Fruit fly (Drosophila melanogaster) whole organism, embryonic: ENCODE data around the gene CG13113.

ENCODE experiments used
- Bdp1 ChIP-seq: fragments of 200-800 bp; sonication (Bioruptor generic); optimal IDR thresholded peaks from 3 replicates; lab custom pipeline; 2016; ENCODE audit warnings: missing biosample characterization, missing genetic modification characterization
- CG11695 ChIP-seq: fragments of 200-800 bp; sonication (Bioruptor generic); IDR thresholded peaks from 3 replicates; pipeline ENCODE4 v1.3.6; 2022; ENCODE audit warnings: missing biosample characterization, missing genetic modification characterization
- CG11723 ChIP-seq: fragments of 200-800 bp; sonication (Bioruptor generic); optimal IDR thresholded peaks from 2 replicates; lab custom pipeline; 2017; ENCODE audit warnings: missing biosample characterization, mild to moderate bottlenecking, missing genetic modification characterization
- CG12071 ChIP-seq: fragments of 200-800 bp; sonication (Bioruptor generic); optimal IDR thresholded peaks from 3 replicates; lab custom pipeline; 2018; ENCODE audit warnings: missing biosample characterization, mild to moderate bottlenecking, missing genetic modification characterization
- CG12155 ChIP-seq: fragments of 200-800 bp; sonication (Bioruptor generic); optimal IDR thresholded peaks from 3 replicates; lab custom pipeline; 2016; ENCODE audit warnings: missing biosample characterization, missing genetic modification characterization
- CG12236 ChIP-seq: fragments of 200-800 bp; sonication (Bioruptor generic); optimal IDR thresholded peaks from 2 replicates; lab custom pipeline; 2016; ENCODE audit warnings: missing biosample characterization, missing genetic modification characterization
- CG12299 ChIP-seq: fragments of 200-800 bp; sonication (Bioruptor generic); optimal IDR thresholded peaks from 2 replicates; lab custom pipeline; 2018; ENCODE audit warnings: missing biosample characterization, mild to moderate bottlenecking, missing genetic modification characterization
- CG12391 ChIP-seq: fragments of 200-800 bp; sonication (Bioruptor generic); optimal IDR thresholded peaks from 3 replicates; lab custom pipeline; 2018; ENCODE audit warnings: missing biosample characterization, mild to moderate bottlenecking, missing genetic modification characterization, moderate library complexity
- CG12659 ChIP-seq: fragments of 200-800 bp; sonication (Bioruptor generic); optimal IDR thresholded peaks from 3 replicates; lab custom pipeline; 2017; ENCODE audit warnings: mild to moderate bottlenecking, missing biosample characterization, missing genetic modification reagents, missing genetic modification characterization
- CG15073 ChIP-seq: fragments of 200-800 bp; sonication (Bioruptor generic); optimal IDR thresholded peaks from 2 replicates; lab custom pipeline; 2016; ENCODE audit warnings: missing biosample characterization, missing genetic modification characterization
- CG17328 ChIP-seq: fragments of 200-800 bp; sonication (Bioruptor generic); IDR thresholded peaks from 2 replicates; pipeline ENCODE4 v1.3.6; 2022; ENCODE audit warnings: missing biosample characterization, missing genetic modification characterization
- CG18011 ChIP-seq: fragments of 200-800 bp; sonication (Bioruptor generic); optimal IDR thresholded peaks from 2 replicates; lab custom pipeline; 2017; ENCODE audit warnings: missing biosample characterization, missing genetic modification characterization, mild to moderate bottlenecking, moderate library complexity, missing genotype
- CG2120 ChIP-seq: fragments of 200-800 bp; sonication (Bioruptor generic); optimal IDR thresholded peaks from 3 replicates; lab custom pipeline; 2016; ENCODE audit warnings: missing biosample characterization, missing genetic modification characterization
- CG3163 ChIP-seq: fragments of 200-800 bp; sonication (Bioruptor generic); optimal IDR thresholded peaks from 3 replicates; lab custom pipeline; 2016; ENCODE audit warnings: missing biosample characterization, missing genetic modification characterization
- CG32532 ChIP-seq: fragments of 200-800 bp; sonication (Bioruptor generic); IDR thresholded peaks from 2 replicates; pipeline ENCODE4 v1.3.6; 2022; ENCODE audit warnings: missing biosample characterization, missing genetic modification characterization
- CG34376 ChIP-seq: fragments of 200-800 bp; sonication (Bioruptor generic); optimal IDR thresholded peaks from 2 replicates; lab custom pipeline; 2018; ENCODE audit warnings: missing biosample characterization, mild to moderate bottlenecking, missing genetic modification characterization
- CG42726 ChIP-seq: fragments of 200-800 bp; sonication (Bioruptor generic); IDR thresholded peaks from 2 replicates; pipeline ENCODE4 v1.3.6; 2022; ENCODE audit warnings: missing biosample characterization, missing genetic modification characterization; ENCODE audit not compliant: partially characterized antibody
- CG9932 ChIP-seq: fragments of 200-800 bp; sonication (Bioruptor generic); IDR thresholded peaks from 2 replicates; pipeline ENCODE4 v1.3.6; 2022; ENCODE audit warnings: missing biosample characterization, missing genetic modification characterization
- HLH3B ChIP-seq: fragments of 200-800 bp; sonication (Bioruptor generic); IDR thresholded peaks from 2 replicates; pipeline ENCODE4 v1.3.6; 2022; ENCODE audit warnings: missing biosample characterization, missing genetic modification characterization
- Hand ChIP-seq: fragments of 200-800 bp; sonication (Bioruptor generic); optimal IDR thresholded peaks from 2 replicates; lab custom pipeline; 2017; ENCODE audit warnings: mild to moderate bottlenecking, missing biosample characterization, missing genetic modification reagents, missing genetic modification characterization
- Hey ChIP-seq: fragments of 200-800 bp; sonication (Bioruptor generic); optimal IDR thresholded peaks from 3 replicates; lab custom pipeline; 2018; ENCODE audit warnings: missing biosample characterization, mild to moderate bottlenecking, missing genetic modification characterization
- Med ChIP-seq: fragments of 200-800 bp; sonication (Bioruptor generic); peaks from one replicate; lab custom pipeline; 2016; ENCODE audit warnings: missing biosample characterization, missing genetic modification characterization, mild to moderate bottlenecking, inconsistent platforms, moderate library complexity
- NFAT ChIP-seq: fragments of 200-800 bp; sonication (Bioruptor generic); IDR thresholded peaks from 2 replicates; pipeline ENCODE4 v1.3.6; 2022; ENCODE audit warnings: missing biosample characterization, missing genetic modification characterization
- Pdp1 ChIP-seq, 2 experiments: fragments of 200-800 bp; sonication (Bioruptor generic); optimal IDR thresholded peaks; 3 replicates each; lab custom pipeline; 2016; ENCODE audit warnings: missing biosample characterization in 2 of 2, missing genetic modification characterization in 2 of 2, mild to moderate bottlenecking in 1 of 2, moderate library complexity in 1 of 2
- Poxn ChIP-seq: fragments of 200-800 bp; sonication (Bioruptor generic); IDR thresholded peaks from 2 replicates; pipeline ENCODE4 v1.3.6; 2022; ENCODE audit warnings: missing biosample characterization, missing genetic modification characterization
- Side ChIP-seq: fragments of 200-800 bp; sonication (Bioruptor generic); optimal IDR thresholded peaks from 2 replicates; lab custom pipeline; 2016; ENCODE audit warnings: missing biosample characterization, missing genetic modification characterization
- Tbp ChIP-seq: fragments of >200 bp; optimal IDR thresholded peaks from 2 replicates; lab custom pipeline; 2018; ENCODE audit warnings: missing biosample characterization, missing genetic modification characterization
- ab ChIP-seq: fragments of 200-800 bp; sonication (Bioruptor generic); optimal IDR thresholded peaks from 2 replicates; lab custom pipeline; 2016; ENCODE audit warnings: missing biosample characterization, missing genetic modification characterization
- ase ChIP-seq: fragments of 200-800 bp; sonication (Bioruptor generic); IDR thresholded peaks from 3 replicates; pipeline ENCODE4 v1.3.6; 2022; ENCODE audit warnings: missing biosample characterization, missing genetic modification characterization
- dm ChIP-seq: fragments of 200-800 bp; sonication (Bioruptor generic); optimal IDR thresholded peaks from 3 replicates; lab custom pipeline; 2016; ENCODE audit warnings: missing biosample characterization, missing genetic modification characterization
- dmrt11E ChIP-seq: fragments of 200-800 bp; sonication (Bioruptor generic); optimal IDR thresholded peaks from 3 replicates; lab custom pipeline; 2018; ENCODE audit warnings: missing biosample characterization, mild to moderate bottlenecking, missing genetic modification characterization, moderate library complexity
- eve ChIP-seq, 2 experiments: fragments of >200 bp; optimal IDR thresholded peaks; 2 replicates each; lab custom pipeline; 2017; ENCODE audit warnings: missing biosample characterization in 2 of 2, missing genetic modification characterization in 2 of 2
- fd64A ChIP-seq: fragments of 200-800 bp; sonication (Bioruptor generic); optimal IDR thresholded peaks from 3 replicates; lab custom pipeline; 2018; ENCODE audit warnings: missing biosample characterization, mild to moderate bottlenecking, missing genetic modification characterization
- fd96Cb ChIP-seq: fragments of 200-800 bp; sonication (Bioruptor generic); optimal IDR thresholded peaks from 2 replicates; lab custom pipeline; 2018; ENCODE audit warnings: missing biosample characterization, mild to moderate bottlenecking, missing genetic modification characterization, moderate library complexity
- gce ChIP-seq: fragments of 200-800 bp; sonication (Bioruptor generic); IDR thresholded peaks from 3 replicates; pipeline ENCODE4 v1.3.6; 2022; ENCODE audit warnings: missing biosample characterization, missing genetic modification characterization
- jumu ChIP-seq: fragments of 200-800 bp; sonication (Bioruptor generic); optimal IDR thresholded peaks from 3 replicates; lab custom pipeline; 2016; ENCODE audit warnings: missing biosample characterization, missing genetic modification characterization
- lmd ChIP-seq: fragments of 200-800 bp; sonication (Bioruptor generic); IDR thresholded peaks from 2 replicates; pipeline ENCODE4 v1.3.6; 2022; ENCODE audit warnings: missing biosample characterization, missing genetic modification characterization
- mirr ChIP-seq: fragments of 200-800 bp; sonication (Bioruptor generic); optimal IDR thresholded peaks from 3 replicates; lab custom pipeline; 2018; ENCODE audit warnings: missing biosample characterization, mild to moderate bottlenecking, missing genetic modification characterization
- mld ChIP-seq: fragments of 200-800 bp; sonication (Bioruptor generic); IDR thresholded peaks from 3 replicates; pipeline ENCODE4 v1.3.6; 2022; ENCODE audit warnings: missing biosample characterization, missing genetic modification characterization; ENCODE audit not compliant: partially characterized antibody
- odd ChIP-seq: fragments of 200-800 bp; sonication (Bioruptor generic); optimal IDR thresholded peaks from 2 replicates; lab custom pipeline; 2017; ENCODE audit warnings: missing biosample characterization, mild to moderate bottlenecking, missing genetic modification characterization
- sima ChIP-seq: fragments of 200-800 bp; sonication (Bioruptor generic); optimal IDR thresholded peaks from 2 replicates; lab custom pipeline; 2016; ENCODE audit warnings: missing biosample characterization, missing genetic modification characterization
- slbo ChIP-seq: fragments of 200-800 bp; sonication (Bioruptor generic); IDR thresholded peaks from 2 replicates; pipeline ENCODE4 v1.3.6; 2022; ENCODE audit warnings: missing biosample characterization, missing genetic modification characterization
- sr ChIP-seq: fragments of 200-800 bp; sonication (Bioruptor generic); IDR thresholded peaks from 3 replicates; pipeline ENCODE4 v1.3.6; 2022; ENCODE audit warnings: missing biosample characterization, missing genetic modification characterization
- stc ChIP-seq: fragments of 200-800 bp; sonication (Bioruptor generic); IDR thresholded peaks from 2 replicates; pipeline ENCODE4 v1.3.6; 2022; ENCODE audit warnings: missing biosample characterization, missing genetic modification characterization
- tna ChIP-seq: fragments of 200-800 bp; sonication (Bioruptor generic); IDR thresholded peaks from 2 replicates; pipeline ENCODE4 v1.3.6; 2022; ENCODE audit warnings: missing biosample characterization, missing genetic modification characterization; ENCODE audit not compliant: partially characterized antibody
- tx ChIP-seq: fragments of 200-800 bp; sonication (Bioruptor generic); optimal IDR thresholded peaks from 2 replicates; lab custom pipeline; 2016; ENCODE audit warnings: missing biosample characterization, missing genetic modification characterization
- unpg ChIP-seq: fragments of 200-800 bp; sonication (Bioruptor generic); optimal IDR thresholded peaks from 3 replicates; lab custom pipeline; 2018; ENCODE audit warnings: missing biosample characterization, mild to moderate bottlenecking, missing genetic modification characterization, moderate library complexity
- zfh2 ChIP-seq: fragments of 200-800 bp; sonication (Bioruptor generic); optimal IDR thresholded peaks from 2 replicates; lab custom pipeline; 2016; ENCODE audit warnings: missing biosample characterization, missing genetic modification characterization

CG13113 gene

dm6 chr2L:9520886-9521868, 22.8 kb upstream of the CG13113 start, which contains the start of gene Oatp30B (continued):
- TF ChIP-seq CG12155 (GFP tag; lab: Kevin White, UChicago) = peak; percentile 96
- peak; percentile 84 for TF ChIP-seq Hey (tag; lab: Kevin White, UChicago)
- peak; percentile 97 for TF ChIP-seq NFAT (GFP tag; lab: Robert Waterston, UW)
- TF ChIP-seq Med (GFP tag; lab: Kevin White, UChicago) = peak; percentile 99
- peak; percentile 85 for TF ChIP-seq CG18011
- TF ChIP-seq CG2120 (GFP tag; lab: Kevin White, UChicago) = peak; percentile 99
- peak; percentile 99 for TF ChIP-seq CG12391 (tag; lab: Kevin White, UChicago)
- TF ChIP-seq tna = peak; percentile 86
- TF ChIP-seq CG12236 = peak; percentile 91
- peak; percentile 81 for TF ChIP-seq sima (GFP tag; lab: Kevin White, UChicago)
- peak; percentile 95 for TF ChIP-seq CG11695 (GFP tag; lab: Robert Waterston, UW)
- peak; percentile 95 for TF ChIP-seq Side (GFP tag; lab: Kevin White, UChicago)
- TF ChIP-seq Hand (GFP tag; lab: Kevin White, UChicago) = peak; percentile 85
- TF ChIP-seq fd96Cb (tag; lab: Kevin White, UChicago) = peak; percentile 95
- TF ChIP-seq slbo (GFP tag; lab: Robert Waterston, UW) = peak; percentile 98
- peak; percentile 60 to 95 for TF ChIP-seq eve (GFP tag; optimal IDR thresholded peaks at IDR 0.05; lab: Kevin White, UChicago)
- TF ChIP-seq CG15073 (GFP tag; lab: Kevin White, UChicago) = peak; percentile 62
- peak; percentile 89 for TF ChIP-seq Bdp1 (GFP tag; lab: Kevin White, UChicago)
- peak; percentile 95; the same call in 2 of the 3 replicates for TF ChIP-seq gce (GFP tag; lab: Robert Waterston, UW)
- peak; percentile 89; the same call in 2 of the 3 replicates for TF ChIP-seq mld
- peak; percentile 97 for TF ChIP-seq lmd (GFP tag; lab: Robert Waterston, UW)
- peak; percentile 95 for TF ChIP-seq CG34376 (GFP tag; lab: Kevin White, UChicago)
- TF ChIP-seq CG3163 (GFP tag; lab: Kevin White, UChicago) = peak; percentile 83
- TF ChIP-seq CG12299 (tag; lab: Kevin White, UChicago) = peak; percentile 95
- TF ChIP-seq sr (GFP tag; lab: Robert Waterston, UW) = peak; percentile 80
- peak; percentile 58 for TF ChIP-seq fd64A (GFP tag; lab: Kevin White, UChicago)
- TF ChIP-seq jumu (GFP tag; lab: Kevin White, UChicago) = peak; percentile 93
- TF ChIP-seq mirr (GFP tag; lab: Kevin White, UChicago) = peak; percentile 94
- TF ChIP-seq Pdp1 (GFP tag; optimal IDR thresholded peaks at IDR 0.05; lab: Kevin White, UChicago) = peak; percentile 95
- peak; percentile 99 for TF ChIP-seq CG9932
- peak; percentile 87 for TF ChIP-seq odd
- peak; percentile 97 for TF ChIP-seq stc (GFP tag; lab: Robert Waterston, UW)
- TF ChIP-seq tx = peak; percentile 94
- peak; percentile 97 for TF ChIP-seq ase (GFP tag; lab: Robert Waterston, UW)
- TF ChIP-seq CG32532 (GFP tag; lab: Robert Waterston, UW) = peak; percentile 98
- TF ChIP-seq ab (GFP tag; lab: Kevin White, UChicago) = peak; percentile 70
- peak; percentile 88 for TF ChIP-seq CG12071 (GFP tag; lab: Kevin White, UChicago)
- peak; percentile 97 for TF ChIP-seq CG12659
- no peak for TF ChIP-seq Tbp (GFP tag; lab: Kevin White, UChicago)
- peak; percentile 97 for TF ChIP-seq HLH3B (GFP tag; lab: Robert Waterston, UW)
- TF ChIP-seq CG11723 (GFP tag; lab: Kevin White, UChicago) = peak; percentile 85
- TF ChIP-seq dm (GFP tag; lab: Kevin White, UChicago) = peak; percentile 82
- peak; percentile 98 for TF ChIP-seq unpg
- peak; percentile 76; the same call in 1 of the 2 replicates for TF ChIP-seq CG42726 (GFP tag; lab: Robert Waterston, UW)
- TF ChIP-seq Poxn (GFP tag; lab: Robert Waterston, UW) = peak; percentile 85
- TF ChIP-seq CG17328 (GFP tag; lab: Robert Waterston, UW) = peak; percentile 97
- peak; percentile 96 for TF ChIP-seq zfh2 (GFP tag; lab: Kevin White, UChicago)
- TF ChIP-seq dmrt11E (tag; lab: Kevin White, UChicago) = peak; percentile 97
